Worm (Caenorhabditis elegans): ENCODE measurements around the gene R05H10.1.

DNA sequence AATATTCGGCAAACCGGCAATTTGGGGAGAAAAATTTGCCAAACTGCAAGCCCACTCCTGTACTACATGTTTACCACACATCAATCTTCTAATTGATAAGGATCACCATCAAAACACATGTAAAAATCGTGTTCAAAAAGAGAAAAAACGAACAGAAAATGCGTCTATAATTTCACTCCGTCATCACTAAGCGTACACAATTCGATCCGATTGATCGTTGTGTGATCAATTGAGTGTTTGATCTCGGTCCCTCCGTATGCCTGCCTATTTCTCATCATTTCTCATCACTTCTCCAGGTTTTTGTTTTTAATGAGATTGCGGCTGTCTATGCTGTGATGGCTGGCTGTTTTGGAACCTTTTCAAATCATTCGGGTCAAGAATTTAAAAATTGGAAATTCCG lies 26.2 kb upstream of the R05H10.1 start:
- TF ChIP-seq unc-62 (GFP tag; optimal IDR thresholded peaks at IDR 0.05), result no peak
- no peak for TF ChIP-seq nhr-237 (tag; optimal IDR thresholded peaks at IDR 0.05)
- TF ChIP-seq elt-1 (tag; optimal IDR thresholded peaks at IDR 0.05; ENCODE audit: borderline replicate concordance, insufficient read depth), result no peak
